Worm (Caenorhabditis elegans): ENCODE results near the gene C09B9.1.

Gene C09B9.1

DNA sequence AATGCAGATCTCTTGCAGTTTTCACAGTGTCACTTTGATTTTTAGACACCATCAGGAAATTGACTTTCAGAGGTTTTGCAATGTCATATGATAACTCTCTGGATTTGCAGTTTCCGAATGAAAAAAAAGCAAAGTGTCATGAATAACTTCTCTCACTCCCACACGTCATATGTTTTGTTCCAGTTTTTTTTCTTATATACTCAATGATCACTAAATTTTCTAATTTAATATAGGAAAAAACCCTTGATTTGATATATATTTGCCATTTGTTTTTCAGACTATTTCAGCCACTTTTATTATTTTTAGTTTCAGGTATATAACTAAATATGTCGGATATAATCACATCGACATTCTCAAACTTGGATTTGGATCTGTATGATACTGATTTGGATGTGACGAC, at the start of gene C09B9.1:
Gene C09B9.1 (plus strand): TSS at position 301 of the 400 bp plus-strand sequence.
- TF ChIP-seq nhr-28 (tag; optimal IDR thresholded peaks at IDR 0.05) (no peak), nhr-76 (tag; optimal IDR thresholded peaks at IDR 0.05) (no peak), unc-120 (tag; optimal IDR thresholded peaks at IDR 0.05; ENCODE audit: poor library complexity, severe bottlenecking) (no peak), hlh-1 (tag; optimal IDR thresholded peaks at IDR 0.05) (no peak), flh-1 (GFP tag; optimal IDR thresholded peaks at IDR 0.05) (no peak), unc-62 (GFP tag; optimal IDR thresholded peaks at IDR 0.05) (no peak), cnd-1 (tag; optimal IDR thresholded peaks at IDR 0.05) (no peak), mab-5 (tag; optimal IDR thresholded peaks at IDR 0.05) (no peak), bed-3 (GFP tag; optimal IDR thresholded peaks at IDR 0.05) (no peak), mls-2 (tag; optimal IDR thresholded peaks at IDR 0.05) (no peak), zip-8 (tag; optimal IDR thresholded peaks at IDR 0.05) (no peak), elt-1 (tag; optimal IDR thresholded peaks at IDR 0.05; ENCODE audit: borderline replicate concordance, insufficient read depth) (no peak), ztf-11 (tag; optimal IDR thresholded peaks at IDR 0.05) (no peak), mep-1 (tag; optimal IDR thresholded peaks at IDR 0.05) (no peak), sptf-1 (tag; optimal IDR thresholded peaks at IDR 0.05) (no peak), nhr-2 (tag; optimal IDR thresholded peaks at IDR 0.05) (no peak), lin-13 (tag; optimal IDR thresholded peaks at IDR 0.05) (no peak), elt-3 (tag; optimal IDR thresholded peaks at IDR 0.05) (no peak), pha-4 (tag; optimal IDR thresholded peaks at IDR 0.05) (no peak), blmp-1 (tag; optimal IDR thresholded peaks at IDR 0.05) (no peak)

DNA sequence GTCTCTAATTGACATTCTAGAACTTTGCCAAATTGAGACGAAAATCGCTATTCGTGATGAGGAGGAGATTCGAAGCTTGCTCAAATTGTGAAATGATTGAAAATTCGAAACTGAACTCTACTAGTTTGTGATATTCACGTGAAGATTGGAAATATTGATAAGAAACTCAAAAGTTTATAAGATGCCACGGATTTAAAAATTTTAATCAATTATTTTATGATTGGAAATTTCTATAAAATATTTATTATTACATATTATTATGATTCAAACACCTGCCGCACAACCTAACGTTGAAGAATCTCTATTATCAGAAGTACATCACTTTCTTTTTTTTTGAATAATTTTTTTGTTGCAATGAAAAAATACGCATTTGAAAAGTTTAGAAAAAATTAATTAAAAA, 49.1 kb upstream of the C09B9.1 start, which contains the start of gene E03H12.7:
Gene E03H12.7 (minus strand): TSS at position 101 of the 400 bp plus-strand sequence.
- no peak for TF ChIP-seq mep-1 (tag; optimal IDR thresholded peaks at IDR 0.05)
- no peak for TF ChIP-seq tbx-8 (GFP tag; optimal IDR thresholded peaks at IDR 0.05)
- TF ChIP-seq bed-3 (GFP tag; optimal IDR thresholded peaks at IDR 0.05), result no peak
- TF ChIP-seq drap-1 (GFP tag; optimal IDR thresholded peaks at IDR 0.05), result no peak
- no peak for TF ChIP-seq unc-62 (GFP tag; optimal IDR thresholded peaks at IDR 0.05)
- no peak for TF ChIP-seq cnd-1 (tag; optimal IDR thresholded peaks at IDR 0.05)
- TF ChIP-seq ceh-43 (GFP tag; optimal IDR thresholded peaks at IDR 0.05), result no peak
- TF ChIP-seq elt-3 (tag; optimal IDR thresholded peaks at IDR 0.05), result no peak
- no peak for TF ChIP-seq lin-13 (tag; optimal IDR thresholded peaks at IDR 0.05)
- no peak for TF ChIP-seq zip-8 (tag; optimal IDR thresholded peaks at IDR 0.05)
- no peak for TF ChIP-seq M03D4.4 (tag; optimal IDR thresholded peaks at IDR 0.05)
- TF ChIP-seq ces-1 (GFP tag; optimal IDR thresholded peaks at IDR 0.05), result no peak
- no peak for TF ChIP-seq pha-4 (tag; optimal IDR thresholded peaks at IDR 0.05)
- no peak for TF ChIP-seq elt-1 (tag; optimal IDR thresholded peaks at IDR 0.05; ENCODE audit: borderline replicate concordance, insufficient read depth)
- no peak for TF ChIP-seq lin-32 (GFP tag; optimal IDR thresholded peaks at IDR 0.05)
- no peak for TF ChIP-seq mab-5 (tag; optimal IDR thresholded peaks at IDR 0.05)
- TF ChIP-seq sem-2 (GFP tag; optimal IDR thresholded peaks at IDR 0.05), result no peak
- no peak for TF ChIP-seq ceh-83 (GFP tag; optimal IDR thresholded peaks at IDR 0.05)
- no peak for TF ChIP-seq nhr-2 (tag; optimal IDR thresholded peaks at IDR 0.05)

DNA sequence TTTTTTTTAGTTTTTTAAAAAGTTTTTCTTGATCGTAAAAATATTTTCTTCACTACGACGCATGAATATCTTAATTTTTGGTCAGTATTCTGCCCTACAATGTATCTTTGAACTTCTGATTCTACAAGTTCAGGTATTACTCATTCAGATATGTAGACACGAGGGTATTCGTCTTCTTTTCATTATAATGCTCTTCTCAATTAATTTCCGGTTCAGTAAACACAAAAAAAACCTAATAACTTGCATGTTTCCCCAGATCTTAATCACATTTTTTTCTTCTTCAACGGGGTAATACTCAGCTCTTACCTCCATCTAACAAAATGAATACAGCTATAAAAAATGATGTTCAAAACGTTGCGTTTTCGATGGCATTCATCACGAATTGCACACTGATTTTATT, 45.5 kb upstream of the C09B9.1 start, which contains the start of gene str-162:
Gene str-162 (plus strand): TSS at position 301 of the 400 bp plus-strand sequence.
- TF ChIP-seq nhr-28 (tag; optimal IDR thresholded peaks at IDR 0.05) (no peak), ceh-39 (tag; optimal IDR thresholded peaks at IDR 0.05) (no peak), mep-1 (tag; optimal IDR thresholded peaks at IDR 0.05) (no peak), ztf-11 (tag; optimal IDR thresholded peaks at IDR 0.05) (no peak), nhr-2 (tag; optimal IDR thresholded peaks at IDR 0.05) (no peak), nhr-76 (tag; optimal IDR thresholded peaks at IDR 0.05) (no peak), unc-62 (GFP tag; optimal IDR thresholded peaks at IDR 0.05) (no peak), mab-5 (tag; optimal IDR thresholded peaks at IDR 0.05) (no peak), nhr-12 (tag; optimal IDR thresholded peaks at IDR 0.05) (no peak), elt-3 (tag; optimal IDR thresholded peaks at IDR 0.05) (no peak), lsy-2 (tag; optimal IDR thresholded peaks at IDR 0.05) (no peak)

DNA sequence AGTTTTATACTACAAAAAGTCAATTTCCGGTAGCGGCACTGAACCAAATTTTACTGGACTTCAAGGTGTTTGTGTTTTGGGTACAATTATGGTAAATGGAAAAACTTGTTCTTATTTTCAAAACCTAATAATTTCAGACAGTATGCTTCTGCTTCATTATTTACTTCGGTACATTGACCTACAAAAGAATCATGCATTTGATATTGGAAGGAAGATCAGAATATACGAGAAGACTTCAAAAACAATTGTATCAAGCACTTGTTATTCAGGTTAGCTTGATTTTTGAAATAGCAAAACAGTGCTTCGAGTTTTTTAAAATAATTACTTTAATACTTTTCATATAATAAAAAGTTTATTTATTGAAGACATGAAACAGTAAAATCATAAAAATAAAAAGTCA, 44.5 kb upstream of the C09B9.1 start:
- TF ChIP-seq snpc-4 (tag; optimal IDR thresholded peaks at IDR 0.05), result no peak
- TF ChIP-seq elt-1 (tag; optimal IDR thresholded peaks at IDR 0.05; ENCODE audit: borderline replicate concordance, insufficient read depth), result no peak
- TF ChIP-seq nhr-28 (tag; optimal IDR thresholded peaks at IDR 0.05), result no peak
- no peak for TF ChIP-seq hlh-1 (tag; optimal IDR thresholded peaks at IDR 0.05)
- no peak for TF ChIP-seq flh-1 (GFP tag; optimal IDR thresholded peaks at IDR 0.05)
- no peak for TF ChIP-seq zip-8 (tag; optimal IDR thresholded peaks at IDR 0.05)
- no peak for TF ChIP-seq blmp-1 (tag; optimal IDR thresholded peaks at IDR 0.05)
- TF ChIP-seq nhr-12 (tag; optimal IDR thresholded peaks at IDR 0.05), result no peak
- no peak for TF ChIP-seq bed-3 (GFP tag; optimal IDR thresholded peaks at IDR 0.05)
- TF ChIP-seq unc-120 (tag; optimal IDR thresholded peaks at IDR 0.05; ENCODE audit: poor library complexity, severe bottlenecking), result no peak
- no peak for TF ChIP-seq nhr-237 (tag; optimal IDR thresholded peaks at IDR 0.05)
- no peak for TF ChIP-seq ces-1 (GFP tag; optimal IDR thresholded peaks at IDR 0.05)
- TF ChIP-seq tbx-8 (GFP tag; optimal IDR thresholded peaks at IDR 0.05), result no peak
- no peak for TF ChIP-seq nhr-76 (tag; optimal IDR thresholded peaks at IDR 0.05)
- TF ChIP-seq ceh-83 (GFP tag; optimal IDR thresholded peaks at IDR 0.05), result no peak
- no peak for TF ChIP-seq unc-62 (GFP tag; optimal IDR thresholded peaks at IDR 0.05)
- no peak for TF ChIP-seq lsy-2 (tag; optimal IDR thresholded peaks at IDR 0.05)
- no peak for TF ChIP-seq drap-1 (GFP tag; optimal IDR thresholded peaks at IDR 0.05)

Measured in whole organism, mixed stage, embryonic.